Worm (Caenorhabditis elegans): ENCODE data around the gene polq-1.
A peak's percentile ranks its signal among the peaks of the same experiment; 100 is the strongest.

Gene polq-1

DNA sequence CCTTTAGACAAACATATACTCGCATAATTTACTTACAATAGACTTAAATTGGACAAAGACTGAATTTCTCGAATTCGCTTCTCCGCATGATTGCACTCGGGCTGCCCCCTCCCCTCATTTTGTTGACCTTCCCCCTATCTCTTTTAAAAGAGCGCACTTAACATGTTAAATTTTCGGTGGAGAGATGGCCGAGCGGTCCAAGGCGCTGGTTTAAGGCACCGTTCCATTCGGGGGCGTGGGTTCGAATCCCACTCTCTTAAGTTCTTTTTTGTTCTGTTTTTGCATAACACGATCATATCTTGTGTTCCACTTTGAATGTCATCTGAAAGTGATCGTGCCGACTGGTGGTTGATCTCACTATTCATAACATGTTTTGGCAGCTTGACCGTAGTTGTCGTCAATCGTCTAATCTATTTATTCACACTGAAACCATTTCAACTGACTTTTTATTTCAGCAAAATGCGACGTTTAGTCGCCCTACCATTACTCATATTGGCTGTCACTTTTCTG lies 33.2 kb downstream of the polq-1 start, which contains the start of gene cutl-23 (continued):
- TF ChIP-seq nhr-232 (tag; optimal IDR thresholded peaks at IDR 0.05) (peak; percentile 35), pat-9 (tag; optimal IDR thresholded peaks at IDR 0.05) (peak; percentile 23), eyg-1 (tag; optimal IDR thresholded peaks at IDR 0.05) (no peak), ceh-45 (GFP tag; IDR thresholded peaks at IDR 0.05) (peak; percentile 9; the same call in 1 of the 2 replicates), ahr-1 (tag; optimal IDR thresholded peaks at IDR 0.05) (no peak), pag-3 (tag; optimal IDR thresholded peaks at IDR 0.05; ENCODE audit: borderline replicate concordance) (no peak), tbx-7 (tag; optimal IDR thresholded peaks at IDR 0.05) (no peak), ceh-22 (tag; optimal IDR thresholded peaks at IDR 0.05) (no peak), fkh-10 (GFP tag; optimal IDR thresholded peaks at IDR 0.05) (no peak), pax-1 (tag; optimal IDR thresholded peaks at IDR 0.05) (no peak), unc-3 (GFP tag; conservative IDR thresholded peaks at IDR 0.05) (0 out of 2 replicates have a peak, but pooled peaks have one; percentile 16), unc-3 (tag; optimal IDR thresholded peaks at IDR 0.05) (no peak), syd-9 (tag; optimal IDR thresholded peaks at IDR 0.05) (peak; percentile 39), C38D4.7 (GFP tag; optimal IDR thresholded peaks at IDR 0.05) (peak; percentile 19), madf-2 (tag; optimal IDR thresholded peaks at IDR 0.05) (peak; percentile 28), ama-1 (optimal IDR thresholded peaks at IDR 0.05) (no peak), ceh-30 (tag; optimal IDR thresholded peaks at IDR 0.05) (no peak), ceh-18 (tag; optimal IDR thresholded peaks at IDR 0.05) (no peak), ceh-6 (GFP tag; optimal IDR thresholded peaks at IDR 0.05) (peak; percentile 59), npax-4 (tag; optimal IDR thresholded peaks at IDR 0.05) (no peak), unc-55 (GFP tag; optimal IDR thresholded peaks at IDR 0.05) (no peak), hlh-30 (tag; optimal IDR thresholded peaks at IDR 0.05; ENCODE audit: insufficient read depth) (no peak), sox-2 (GFP tag; IDR thresholded peaks at IDR 0.05) (peak; percentile 5; the same call in 1 of the 2 replicates), lim-6 (tag; optimal IDR thresholded peaks at IDR 0.05) (no peak), hlh-6 (tag; optimal IDR thresholded peaks at IDR 0.05) (peak; percentile 80), T23F11.4 (GFP tag; optimal IDR thresholded peaks at IDR 0.05) (peak; percentile 65), hlh-13 (GFP tag; optimal IDR thresholded peaks at IDR 0.05) (no peak), ztf-16 (tag; optimal IDR thresholded peaks at IDR 0.05) (peak; percentile 61), nhr-11 (tag; optimal IDR thresholded peaks at IDR 0.05) (no peak), ceh-14 (tag; optimal IDR thresholded peaks at IDR 0.05) (no peak), pha-2 (tag; optimal IDR thresholded peaks at IDR 0.05) (peak; percentile 26), dve-1 (tag; optimal IDR thresholded peaks at IDR 0.05) (no peak), elt-4 (tag; optimal IDR thresholded peaks at IDR 0.05) (no peak), odd-2 (tag; optimal IDR thresholded peaks at IDR 0.05) (no peak), fax-1 (tag; optimal IDR thresholded peaks at IDR 0.05) (peak; percentile 22), che-1 (tag; optimal IDR thresholded peaks at IDR 0.05) (peak; percentile 59), sox-4 (tag; optimal IDR thresholded peaks at IDR 0.05) (peak; percentile 58), pha-4 (tag; optimal IDR thresholded peaks at IDR 0.05) (no peak), hlh-8 (tag; optimal IDR thresholded peaks at IDR 0.05) (no peak), elt-2 (tag; optimal IDR thresholded peaks at IDR 0.05) (no peak), dmd-4 (tag; optimal IDR thresholded peaks at IDR 0.05; ENCODE audit: borderline replicate concordance) (peak; percentile 57), sdc-2 (tag; optimal IDR thresholded peaks at IDR 0.05) (peak; percentile 41), F13H6.1 (tag; optimal IDR thresholded peaks at IDR 0.05) (peak; percentile 27), K02D7.2 (tag; optimal IDR thresholded peaks at IDR 0.05) (peak; percentile 40), ref-2 (tag; optimal IDR thresholded peaks at IDR 0.05) (no peak), unc-42 (tag; optimal IDR thresholded peaks at IDR 0.05) (no peak)

Data from whole organism, late embryonic.